Worm (Caenorhabditis elegans) whole organism, midembryonic: ENCODE results near the gene gpa-7.

Experiments
- T22C8.4 ChIP-seq: fragments of 200-800 bp; sonication (Bioruptor generic); IDR thresholded peaks from 2 replicates; pipeline ENCODE4 v1.3.6; 2022; ENCODE audit warnings: missing genetic modification characterization, missing compliant biosample characterization
- flt-1 ChIP-seq: fragments of 200-800 bp; sonication (Bioruptor generic); IDR thresholded peaks from 2 replicates; pipeline ENCODE4 v1.3.6; 2022; ENCODE audit warnings: missing genetic modification characterization, missing compliant biosample characterization
- med-1 ChIP-seq: sonication (generic microtip); optimal IDR thresholded peaks from 2 replicates; lab custom pipeline; 2017; ENCODE audit warnings: missing genetic modification characterization, mild to moderate bottlenecking, missing compliant biosample characterization, antibody characterized with exemption, missing genetic modification reagents; ENCODE audit not compliant: insufficient read depth
- tab-1 ChIP-seq: fragments of 200-800 bp; sonication (Bioruptor generic); IDR thresholded peaks from 2 replicates; pipeline ENCODE4 v1.3.6; 2022; ENCODE audit warnings: missing genetic modification characterization, missing compliant biosample characterization
- ztf-29 ChIP-seq: fragments of 200-800 bp; sonication (Bioruptor generic); IDR thresholded peaks from 2 replicates; pipeline ENCODE4 v1.3.6; 2022; ENCODE audit warnings: missing genetic modification reagents, missing genetic modification characterization, missing compliant biosample characterization

DNA sequence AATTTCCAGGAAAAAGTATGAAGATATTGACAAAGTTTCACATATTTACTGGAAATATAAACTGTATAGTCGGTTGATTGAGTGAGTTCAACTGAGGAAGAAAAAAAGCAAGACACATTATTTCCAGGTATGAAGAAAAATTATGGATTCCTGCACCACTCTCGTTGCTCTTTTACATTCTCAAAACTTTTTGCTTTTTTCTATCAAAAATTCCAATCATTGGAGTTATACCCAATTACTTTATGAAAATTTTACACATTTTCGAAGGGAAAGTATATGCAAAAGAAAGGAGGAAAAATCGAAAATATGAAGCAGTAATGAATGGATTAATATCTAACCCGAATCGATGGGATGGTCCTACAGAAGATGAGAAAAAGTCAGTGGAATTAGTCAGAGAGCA lies 39.1 kb downstream of the gpa-7 start:
- TF ChIP-seq ztf-29 (no peak), flt-1 (GFP tag; lab: Robert Waterston, UW) (no peak), med-1 (GFP tag; lab: Kevin White, UChicago) (no peak), T22C8.4 (no peak), tab-1 (no peak)
